Fruit fly (Drosophila melanogaster): Measurements from ENCODE around the gene CG1271.

The CG1271 gene

DNA sequence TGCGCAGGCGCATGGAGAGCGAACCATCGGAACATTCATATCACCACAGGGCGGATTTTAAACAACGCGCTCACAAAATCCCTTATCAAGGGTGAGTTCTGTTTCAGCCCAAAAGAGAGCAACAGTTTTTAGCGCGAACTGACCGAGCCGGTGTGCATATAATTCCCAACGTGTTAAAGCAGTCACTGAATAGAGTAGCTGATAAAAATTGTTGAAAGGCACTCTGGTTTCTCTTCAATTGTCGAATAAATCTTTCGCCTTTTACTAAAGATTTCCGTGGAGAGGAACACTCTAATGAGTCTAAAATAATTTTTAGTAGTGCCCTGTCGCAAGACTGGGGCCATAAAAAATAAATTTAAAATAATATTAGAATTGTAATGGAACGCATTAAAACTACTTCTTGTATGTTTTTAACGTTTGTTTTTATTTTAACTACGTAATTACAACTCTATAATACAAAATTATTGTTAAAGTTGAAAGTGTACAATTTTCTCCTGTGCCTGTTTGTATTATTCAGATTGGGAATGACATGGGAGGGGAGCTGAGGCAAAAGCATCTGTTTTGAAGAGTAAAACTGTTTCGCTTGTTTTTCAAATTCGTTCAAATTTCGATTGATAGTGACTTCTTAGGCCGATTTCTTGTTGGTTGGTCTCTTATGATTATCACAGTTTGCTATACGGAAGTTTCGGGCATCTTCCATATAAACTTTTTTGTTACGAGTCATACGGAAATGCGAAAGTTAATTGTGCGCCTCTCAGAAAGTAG lies 38.4 kb downstream of the CG1271 start (continued):
- TF ChIP-seq CG4820 (GFP tag; optimal IDR thresholded peaks at IDR 0.05), result no peak
- TF ChIP-seq CG10274 (GFP tag; optimal IDR thresholded peaks at IDR 0.05), result no peak
- peak; percentile 18 for TF ChIP-seq Sry-δ (GFP tag; optimal IDR thresholded peaks at IDR 0.05)
- no peak for TF ChIP-seq CG32767 (GFP tag; IDR thresholded peaks at IDR 0.05)
- TF ChIP-seq mld (GFP tag; IDR thresholded peaks at IDR 0.05; ENCODE audit: partially characterized antibody), result peak; percentile 59; the same call in 1 of the 3 replicates
- no peak for TF ChIP-seq GATAe (GFP tag; conservative IDR thresholded peaks at IDR 0.05)
- TF ChIP-seq p53 (GFP tag; optimal IDR thresholded peaks at IDR 0.05), result no peak
- no peak for TF ChIP-seq tio (GFP tag; optimal IDR thresholded peaks at IDR 0.05)
- no peak for TF ChIP-seq gt (GFP tag; IDR thresholded peaks at IDR 0.05)
- TF ChIP-seq inv (GFP tag; IDR thresholded peaks at IDR 0.05; ENCODE audit: partially characterized antibody), result no peak
- no peak for TF ChIP-seq pb (GFP tag; optimal IDR thresholded peaks at IDR 0.05)
- no peak for TF ChIP-seq sd (tag; optimal IDR thresholded peaks at IDR 0.05)
- no peak for TF ChIP-seq Dip2 (GFP tag; IDR thresholded peaks at IDR 0.05)
- TF ChIP-seq Lhr (GFP tag; optimal IDR thresholded peaks at IDR 0.05), result no peak
- no peak for TF ChIP-seq al (GFP tag; IDR thresholded peaks at IDR 0.05)
- TF ChIP-seq CG6683 (GFP tag; optimal IDR thresholded peaks at IDR 0.05), result no peak
- TF ChIP-seq vvl (GFP tag; IDR thresholded peaks at IDR 0.05), result no peak
- no peak for TF ChIP-seq Doc2 (GFP tag; IDR thresholded peaks at IDR 0.05)
- no peak for TF ChIP-seq Mrtf (GFP tag; IDR thresholded peaks at IDR 0.05)
- no peak; the same call in 2 of the 3 replicates for TF ChIP-seq gce (GFP tag; IDR thresholded peaks at IDR 0.05)
- TF ChIP-seq CG9817 (tag; optimal IDR thresholded peaks at IDR 0.05), result no peak
- no peak for TF ChIP-seq emc (GFP tag; optimal IDR thresholded peaks at IDR 0.05)
- peak; percentile 71; the same call in 2 of the 3 replicates for TF ChIP-seq Dbx (GFP tag; IDR thresholded peaks at IDR 0.05)
- no peak for TF ChIP-seq CG31388 (GFP tag; optimal IDR thresholded peaks at IDR 0.05)
- TF ChIP-seq ind (GFP tag; optimal IDR thresholded peaks at IDR 0.05), result no peak
- no peak for TF ChIP-seq cato (GFP tag; optimal IDR thresholded peaks at IDR 0.05; ENCODE audit: borderline replicate concordance)
- TF ChIP-seq Poxn (GFP tag; IDR thresholded peaks at IDR 0.05), result no peak
- no peak for TF ChIP-seq CG10543 (GFP tag; optimal IDR thresholded peaks at IDR 0.05)
- TF ChIP-seq salm (tag; optimal IDR thresholded peaks at IDR 0.05), result no peak
- TF ChIP-seq CG7372 (GFP tag; IDR thresholded peaks at IDR 0.05), result 0 out of 2 replicates have a peak, but pooled peaks have one; percentile 7
- TF ChIP-seq crp (GFP tag; optimal IDR thresholded peaks at IDR 0.05), result no peak
- no peak for TF ChIP-seq Hmx (GFP tag; optimal IDR thresholded peaks at IDR 0.05)
- no peak for TF ChIP-seq CG2129 (GFP tag; IDR thresholded peaks at IDR 0.05; ENCODE audit: partially characterized antibody)
- TF ChIP-seq CG30403 (GFP tag; optimal IDR thresholded peaks at IDR 0.05), result peak; percentile 29
- peak; percentile 40 for TF ChIP-seq Asciz (GFP tag; optimal IDR thresholded peaks at IDR 0.05)
- TF ChIP-seq CG3995 (GFP tag; optimal IDR thresholded peaks at IDR 0.05), result no peak
- TF ChIP-seq Spps (tag; optimal IDR thresholded peaks at IDR 0.05), result no peak
- TF ChIP-seq fd64A (GFP tag; optimal IDR thresholded peaks at IDR 0.05), result no peak
- no peak for TF ChIP-seq lab (GFP tag; optimal IDR thresholded peaks at IDR 0.05)
- no peak for TF ChIP-seq CG7963 (GFP tag; IDR thresholded peaks at IDR 0.05; ENCODE audit: partially characterized antibody)
- no peak for TF ChIP-seq ab (GFP tag; optimal IDR thresholded peaks at IDR 0.05)
- no peak for TF ChIP-seq CG15514 (GFP tag; optimal IDR thresholded peaks at IDR 0.05)
- TF ChIP-seq CG4707 (GFP tag; optimal IDR thresholded peaks at IDR 0.05), result no peak
- TF ChIP-seq insv (GFP tag; optimal IDR thresholded peaks at IDR 0.05), result peak in 1 of 2 experiments; percentile 62
- TF ChIP-seq so (GFP tag; IDR thresholded peaks at IDR 0.05), result no peak; the same call in 2 of the 3 replicates
- TF ChIP-seq Adf1 (GFP tag; IDR thresholded peaks at IDR 0.05), result peak; percentile 26; the same call in 1 of the 2 replicates
- TF ChIP-seq CG12391 (tag; optimal IDR thresholded peaks at IDR 0.05), result peak; percentile 38
- TF ChIP-seq toy (GFP tag; IDR thresholded peaks at IDR 0.05), result no peak
- TF ChIP-seq ham (GFP tag; IDR thresholded peaks at IDR 0.05), result no peak
